Worm (Caenorhabditis elegans): Measurements from ENCODE around the gene mms-19.
A peak's percentile ranks its signal among the peaks of the same experiment; 100 is the strongest.

Gene mms-19

DNA sequence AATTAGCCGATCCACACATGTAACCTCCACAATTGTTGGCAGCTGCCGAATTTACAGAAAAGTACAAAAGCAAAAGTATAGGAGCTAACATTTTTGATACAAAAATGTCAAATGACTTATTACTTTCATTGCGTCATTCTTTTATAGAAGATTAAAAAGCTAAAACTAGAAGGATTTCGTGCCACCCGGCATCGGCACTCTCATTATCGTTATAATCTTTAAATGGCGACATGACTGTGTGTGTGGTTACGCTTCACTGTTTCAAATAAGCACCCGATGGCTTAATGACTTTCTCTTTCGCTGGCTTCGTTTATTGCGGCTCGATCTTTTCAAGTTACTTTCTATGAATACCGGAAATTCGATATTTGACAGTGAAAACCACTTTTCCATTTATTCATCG lies 19.6 kb downstream of the mms-19 start, which contains the start of gene grl-1:
TSS of gene grl-1 (minus strand) at position 101 of the 400 bp plus-strand sequence.
- TF ChIP-seq mes-4 (tag; optimal IDR thresholded peaks at IDR 0.05) (no peak), madf-6 (GFP tag; IDR thresholded peaks at IDR 0.05) (0 out of 2 replicates have a peak, but pooled peaks have one; percentile 20)

- no peak for TF ChIP-seq sdz-38 (tag; optimal IDR thresholded peaks at IDR 0.05)
- TF ChIP-seq ccch-3 (GFP tag; optimal IDR thresholded peaks at IDR 0.05), result no peak
- no peak for TF ChIP-seq ZK185.1 (tag; optimal IDR thresholded peaks at IDR 0.05; ENCODE audit: poor library complexity, severe bottlenecking)
- no peak for TF ChIP-seq nfyb-1 (GFP tag; IDR thresholded peaks at IDR 0.05)
- TF ChIP-seq repo-1 (tag; optimal IDR thresholded peaks at IDR 0.05), result no peak
- no peak for TF ChIP-seq nfya-1 (tag; optimal IDR thresholded peaks at IDR 0.05; ENCODE audit: borderline replicate concordance, insufficient read depth)
- TF ChIP-seq B0035.1 (tag; optimal IDR thresholded peaks at IDR 0.05), result no peak
- no peak for TF ChIP-seq hsf-1 (GFP tag; IDR thresholded peaks at IDR 0.05)
- no peak for TF ChIP-seq dpl-1 (GFP tag; optimal IDR thresholded peaks at IDR 0.05)
- TF ChIP-seq ceh-58 (GFP tag; IDR thresholded peaks at IDR 0.05), result no peak
- no peak for TF ChIP-seq snpc-1.1 (tag; optimal IDR thresholded peaks at IDR 0.05; ENCODE audit: insufficient read depth)
These were observed 21.6 kb downstream of the mms-19 start, which contains the start of gene C24G6.8 for ce11 chrV:5535774-5536173. TSS of gene C24G6.8 (minus strand) at chrV:5535874.

ce11 chrV:5536240-5536811 lies 22.2 kb downstream of the mms-19 start, which contains the start of the genes cox-16 and syp-2:
TSS of gene cox-16 (minus strand) at chrV:5536243.
TSS of gene syp-2 (plus strand) at chrV:5536487.
- TF ChIP-seq ets-4 (GFP tag; optimal IDR thresholded peaks at IDR 0.05) (no peak), xnd-1 (tag; optimal IDR thresholded peaks at IDR 0.05) (peak; percentile 88), lin-26 (GFP tag; IDR thresholded peaks at IDR 0.05) (no peak), pbrm-1 (GFP tag; IDR thresholded peaks at IDR 0.05) (peak; percentile 32; the same call in 1 of the 2 replicates), nhr-120 (GFP tag; IDR thresholded peaks at IDR 0.05) (no peak), bed-1 (GFP tag; IDR thresholded peaks at IDR 0.05) (no peak), madf-3 (GFP tag; IDR thresholded peaks at IDR 0.05) (no peak), Y67H2A.10 (GFP tag; conservative IDR thresholded peaks at IDR 0.05) (no peak), nfyb-1 (GFP tag; IDR thresholded peaks at IDR 0.05) (no peak), athp-1 (tag; optimal IDR thresholded peaks at IDR 0.05) (no peak), lin-35 (GFP tag; optimal IDR thresholded peaks at IDR 0.05) (no peak), rpc-1 (optimal IDR thresholded peaks at IDR 0.05) (no peak), rpc-1 (tag; optimal IDR thresholded peaks at IDR 0.05) (no peak), him-1 (tag; optimal IDR thresholded peaks at IDR 0.05) (no peak), tbp1 (GFP tag; optimal IDR thresholded peaks at IDR 0.05) (peak; percentile 16), ztf-18 (tag; optimal IDR thresholded peaks at IDR 0.05) (no peak), ceh-40 (GFP tag; IDR thresholded peaks at IDR 0.05) (no peak), ceh-100 (GFP tag; IDR thresholded peaks at IDR 0.05) (no peak), Y56A3A.18 (GFP tag; IDR thresholded peaks at IDR 0.05) (no peak), ZK185.1 (tag; optimal IDR thresholded peaks at IDR 0.05; ENCODE audit: poor library complexity, severe bottlenecking) (no peak), bed-2 (GFP tag; IDR thresholded peaks at IDR 0.05) (no peak), egl-44 (GFP tag; IDR thresholded peaks at IDR 0.05) (no peak), F23B12.7 (tag; optimal IDR thresholded peaks at IDR 0.05; ENCODE audit: insufficient read depth) (peak; percentile 48), lsl-1 (GFP tag; optimal IDR thresholded peaks at IDR 0.05) (peak; percentile 98), lir-1 (GFP tag; conservative IDR thresholded peaks at IDR 0.05) (no peak), let-526 (GFP tag; IDR thresholded peaks at IDR 0.05) (no peak), aptf-3 (GFP tag; IDR thresholded peaks at IDR 0.05) (no peak), lag-1 (GFP tag; IDR thresholded peaks at IDR 0.05) (no peak), B0261.1 (tag; optimal IDR thresholded peaks at IDR 0.05) (no peak), rec-8 (tag; optimal IDR thresholded peaks at IDR 0.05) (no peak), F33H1.4 (GFP tag; IDR thresholded peaks at IDR 0.05) (peak; percentile 89), ccch-3 (GFP tag; optimal IDR thresholded peaks at IDR 0.05) (no peak), dpl-1 (GFP tag; optimal IDR thresholded peaks at IDR 0.05) (no peak), lin-54 (GFP tag; optimal IDR thresholded peaks at IDR 0.05) (peak; percentile 58), ztf-6 (GFP tag; IDR thresholded peaks at IDR 0.05) (no peak)

All from whole organism, young adult.